Fruit fly (Drosophila melanogaster) whole organism, embryonic: ENCODE results near the gene Mtp.

ENCODE experiments used
- Ada2b ChIP-seq: fragments of 200-800 bp; sonication (Bioruptor generic); IDR thresholded peaks from 2 replicates; pipeline ENCODE4 v1.3.6; 2022; ENCODE audit warnings: missing biosample characterization, missing genetic modification characterization
- Bdp1 ChIP-seq: fragments of 200-800 bp; sonication (Bioruptor generic); optimal IDR thresholded peaks from 3 replicates; lab custom pipeline; 2016; ENCODE audit warnings: missing biosample characterization, missing genetic modification characterization
- BtbVII ChIP-seq: fragments of 200-800 bp; sonication (Bioruptor generic); optimal IDR thresholded peaks from 3 replicates; lab custom pipeline; 2017; ENCODE audit warnings: missing biosample characterization, mild to moderate bottlenecking, missing genetic modification characterization
- C15 ChIP-seq: fragments of 200-800 bp; sonication (Bioruptor generic); IDR thresholded peaks from 3 replicates; pipeline ENCODE4 v1.3.6; 2022; ENCODE audit warnings: missing biosample characterization, missing genetic modification characterization
- CG10209 ChIP-seq: fragments of 200-800 bp; sonication (Bioruptor generic); optimal IDR thresholded peaks from 3 replicates; lab custom pipeline; 2017; ENCODE audit warnings: missing biosample characterization, mild to moderate bottlenecking, missing genetic modification characterization, missing genetic modification reagents
- CG13287 ChIP-seq: fragments of 200-800 bp; sonication (Bioruptor generic); IDR thresholded peaks from 2 replicates; pipeline ENCODE4 v1.3.6; 2022; ENCODE audit warnings: missing biosample characterization, missing genetic modification characterization; ENCODE audit not compliant: partially characterized antibody
- CG15269 ChIP-seq: fragments of 200-800 bp; sonication (Bioruptor generic); optimal IDR thresholded peaks from 2 replicates; lab custom pipeline; 2018; ENCODE audit warnings: missing biosample characterization, mild to moderate bottlenecking, missing genetic modification characterization, moderate library complexity
- CG1603 ChIP-seq: fragments of 200-800 bp; sonication (Bioruptor generic); optimal IDR thresholded peaks from 2 replicates; lab custom pipeline; 2019; ENCODE audit warnings: missing biosample characterization, mild to moderate bottlenecking, missing genetic modification characterization, moderate library complexity
- CG16863 ChIP-seq: fragments of 200-800 bp; sonication (Bioruptor generic); optimal IDR thresholded peaks from 3 replicates; lab custom pipeline; 2016; ENCODE audit warnings: missing biosample characterization, missing genetic modification characterization
- CG2712 ChIP-seq: fragments of 200-800 bp; optimal IDR thresholded peaks from 3 replicates; lab custom pipeline; 2019; ENCODE audit warnings: missing biosample characterization, mild to moderate bottlenecking, missing genetic modification characterization, moderate library complexity
- CG30020 ChIP-seq: fragments of 200-800 bp; optimal IDR thresholded peaks from 2 replicates; lab custom pipeline; 2019; ENCODE audit warnings: missing biosample characterization, mild to moderate bottlenecking, missing genetic modification characterization, moderate library complexity
- CG31365 ChIP-seq: fragments of 200-800 bp; sonication (Bioruptor generic); optimal IDR thresholded peaks from 2 replicates; lab custom pipeline; 2018; ENCODE audit warnings: missing biosample characterization, mild to moderate bottlenecking, missing genetic modification characterization
- CG34422 ChIP-seq: fragments of 200-800 bp; sonication (Bioruptor generic); IDR thresholded peaks from 3 replicates; pipeline ENCODE4 v1.3.6; 2022; ENCODE audit warnings: missing biosample characterization, missing genetic modification characterization
- CG6813 ChIP-seq: fragments of 200-800 bp; sonication (Bioruptor generic); optimal IDR thresholded peaks from 2 replicates; lab custom pipeline; 2017; ENCODE audit warnings: missing biosample characterization, missing genetic modification characterization, mild to moderate bottlenecking, moderate library complexity, missing genetic modification reagents
- CG8359 ChIP-seq: fragments of 200-800 bp; sonication (Bioruptor generic); optimal IDR thresholded peaks from 2 replicates; lab custom pipeline; 2017; ENCODE audit warnings: missing biosample characterization, mild to moderate bottlenecking, missing genetic modification characterization, borderline replicate concordance
- CG8765 ChIP-seq: fragments of 200-800 bp; sonication (Bioruptor generic); IDR thresholded peaks from 2 replicates; pipeline ENCODE4 v1.3.6; 2022; ENCODE audit warnings: missing biosample characterization, missing genetic modification characterization
- Eip74EF ChIP-seq, 2 experiments: fragments of 200-800 bp in 1 of 2; fragments of >200 bp in 1 of 2; sonication (Bioruptor generic) in 1 of 2; optimal IDR thresholded peaks; 2 replicates each; lab custom pipeline; 2017 to 2019; ENCODE audit warnings: missing biosample characterization in 2 of 2, missing genetic modification characterization in 2 of 2, mild to moderate bottlenecking in 1 of 2, moderate library complexity in 1 of 2
- Hr78 ChIP-seq, 2 experiments: fragments of 200-800 bp in 1 of 2; fragments of >200 bp in 1 of 2; sonication (Bioruptor generic) in 1 of 2; optimal IDR thresholded peaks; 2 replicates each; lab custom pipeline; 2017 to 2019; ENCODE audit warnings: missing biosample characterization in 2 of 2, missing genetic modification characterization in 2 of 2, mild to moderate bottlenecking in 1 of 2, moderate library complexity in 1 of 2
- Hsf ChIP-seq: fragments of 200-800 bp; sonication (Bioruptor generic); optimal IDR thresholded peaks from 3 replicates; lab custom pipeline; 2016; ENCODE audit warnings: missing biosample characterization, missing genetic modification characterization
- Med ChIP-seq: fragments of 200-800 bp; sonication (Bioruptor generic); peaks from one replicate; lab custom pipeline; 2016; ENCODE audit warnings: missing biosample characterization, missing genetic modification characterization, mild to moderate bottlenecking, inconsistent platforms, moderate library complexity
- Mrtf ChIP-seq: fragments of 200-800 bp; sonication (Bioruptor generic); IDR thresholded peaks from 3 replicates; pipeline ENCODE4 v1.3.6; 2022; ENCODE audit warnings: missing biosample characterization, missing genetic modification characterization
- Poxn ChIP-seq: fragments of 200-800 bp; sonication (Bioruptor generic); IDR thresholded peaks from 2 replicates; pipeline ENCODE4 v1.3.6; 2022; ENCODE audit warnings: missing biosample characterization, missing genetic modification characterization
- amos ChIP-seq: fragments of 200-800 bp; sonication (Bioruptor generic); IDR thresholded peaks from 2 replicates; pipeline ENCODE4 v1.3.6; 2022; ENCODE audit warnings: missing biosample characterization, missing genetic modification characterization; ENCODE audit not compliant: partially characterized antibody
- az2 ChIP-seq: fragments of 200-800 bp; sonication (Bioruptor generic); optimal IDR thresholded peaks from 3 replicates; lab custom pipeline; 2016; ENCODE audit warnings: missing biosample characterization, missing genetic modification characterization
- bcd ChIP-seq: fragments of 200-800 bp; sonication (Bioruptor generic); optimal IDR thresholded peaks from 2 replicates; lab custom pipeline; 2017; ENCODE audit warnings: missing biosample characterization, mild to moderate bottlenecking, missing genetic modification characterization
- caup ChIP-seq: fragments of 200-800 bp; sonication (Bioruptor generic); optimal IDR thresholded peaks from 3 replicates; lab custom pipeline; 2017; ENCODE audit warnings: missing biosample characterization, mild to moderate bottlenecking, missing genetic modification characterization, moderate library complexity; ENCODE audit not compliant: severe bottlenecking
- danr ChIP-seq: fragments of 200-800 bp; sonication (Bioruptor generic); IDR thresholded peaks from 2 replicates; pipeline ENCODE4 v1.3.6; 2022; ENCODE audit warnings: missing biosample characterization, missing genetic modification characterization
- dpn ChIP-seq, 2 experiments: fragments of 200-800 bp; sonication (Bioruptor generic); optimal IDR thresholded peaks; 3 replicates each; lab custom pipeline; 2016; ENCODE audit warnings: missing biosample characterization in 2 of 2, missing genetic modification characterization in 2 of 2
- emc ChIP-seq: fragments of 200-800 bp; sonication (Bioruptor generic); optimal IDR thresholded peaks from 2 replicates; lab custom pipeline; 2016; ENCODE audit warnings: missing biosample characterization, missing genetic modification characterization
- gem ChIP-seq: fragments of 200-800 bp; sonication (Bioruptor generic); optimal IDR thresholded peaks from 2 replicates; lab custom pipeline; 2019; ENCODE audit warnings: missing biosample characterization, mild to moderate bottlenecking, missing genetic modification characterization, moderate library complexity
- gro ChIP-seq: fragments of 200-800 bp; sonication (Bioruptor generic); optimal IDR thresholded peaks from 2 replicates; lab custom pipeline; 2016; ENCODE audit warnings: missing biosample characterization, missing genetic modification characterization
- ham ChIP-seq: fragments of 200-800 bp; sonication (Bioruptor generic); IDR thresholded peaks from 2 replicates; pipeline ENCODE4 v1.3.6; 2022; ENCODE audit warnings: missing biosample characterization, missing genetic modification characterization
- lilli ChIP-seq: fragments of 200-800 bp; sonication (Bioruptor generic); optimal IDR thresholded peaks from 3 replicates; lab custom pipeline; 2016; ENCODE audit warnings: missing biosample characterization, missing genetic modification characterization
- lmd ChIP-seq: fragments of 200-800 bp; sonication (Bioruptor generic); IDR thresholded peaks from 2 replicates; pipeline ENCODE4 v1.3.6; 2022; ENCODE audit warnings: missing biosample characterization, missing genetic modification characterization
- maf-S ChIP-seq: fragments of 200-800 bp; sonication (Bioruptor generic); optimal IDR thresholded peaks from 2 replicates; lab custom pipeline; 2016; ENCODE audit warnings: missing biosample characterization, missing genetic modification characterization
- nom ChIP-seq: fragments of 200-800 bp; sonication (Bioruptor generic); optimal IDR thresholded peaks from 2 replicates; lab custom pipeline; 2017; ENCODE audit warnings: missing biosample characterization, missing genetic modification characterization, mild to moderate bottlenecking, moderate library complexity, missing genetic modification reagents
- odd ChIP-seq: fragments of 200-800 bp; sonication (Bioruptor generic); optimal IDR thresholded peaks from 2 replicates; lab custom pipeline; 2017; ENCODE audit warnings: missing biosample characterization, mild to moderate bottlenecking, missing genetic modification characterization
- pum ChIP-seq: fragments of 200-800 bp; sonication (Bioruptor generic); optimal IDR thresholded peaks from 2 replicates; lab custom pipeline; 2016; ENCODE audit warnings: missing biosample characterization, missing genetic modification characterization
- row ChIP-seq: fragments of 200-800 bp; sonication (Bioruptor generic); IDR thresholded peaks from 3 replicates; pipeline ENCODE4 v1.3.6; 2022; ENCODE audit warnings: missing biosample characterization, missing genetic modification characterization
- salm ChIP-seq: fragments of 200-800 bp; sonication (Bioruptor generic); optimal IDR thresholded peaks from 2 replicates; lab custom pipeline; 2018; ENCODE audit warnings: missing biosample characterization, mild to moderate bottlenecking, missing genetic modification characterization
- seq ChIP-seq: fragments of 200-800 bp; sonication (Bioruptor generic); IDR thresholded peaks from 2 replicates; pipeline ENCODE4 v1.3.6; 2022; ENCODE audit warnings: missing biosample characterization, missing genetic modification characterization
- slou ChIP-seq: fragments of 200-800 bp; sonication (Bioruptor generic); optimal IDR thresholded peaks from 3 replicates; lab custom pipeline; 2016; ENCODE audit warnings: missing biosample characterization, missing genetic modification characterization
- tin ChIP-seq: fragments of 200-800 bp; sonication (Bioruptor generic); optimal IDR thresholded peaks from 3 replicates; lab custom pipeline; 2016; ENCODE audit warnings: missing biosample characterization, missing genetic modification characterization
- trem ChIP-seq: fragments of 200-800 bp; optimal IDR thresholded peaks from 3 replicates; lab custom pipeline; 2019; ENCODE audit warnings: missing biosample characterization, mild to moderate bottlenecking, missing genetic modification characterization, moderate library complexity
- tup ChIP-seq: fragments of 200-800 bp; sonication (Bioruptor generic); optimal IDR thresholded peaks from 2 replicates; lab custom pipeline; 2016; ENCODE audit warnings: missing biosample characterization, mild to moderate bottlenecking, missing genetic modification characterization, moderate library complexity
- vnd ChIP-seq: fragments of 200-800 bp; sonication (Bioruptor generic); IDR thresholded peaks from 3 replicates; pipeline ENCODE4 v1.3.6; 2022; ENCODE audit warnings: missing biosample characterization, missing genetic modification characterization; ENCODE audit not compliant: partially characterized antibody
- zfh2 ChIP-seq: fragments of 200-800 bp; sonication (Bioruptor generic); optimal IDR thresholded peaks from 2 replicates; lab custom pipeline; 2016; ENCODE audit warnings: missing biosample characterization, missing genetic modification characterization

Mtp gene

dm6 chr2L:20922196-20923087 lies at the start of gene Mtp (continued):
- TF ChIP-seq CG1603 (tag; lab: Kevin White, UChicago), result peak; percentile 77
- TF ChIP-seq maf-S (GFP tag; lab: Kevin White, UChicago), result peak; percentile 64
- TF ChIP-seq seq, result peak; percentile 78
- TF ChIP-seq vnd (GFP tag; lab: Robert Waterston, UW), result no peak
- peak in 1 of 2 experiments; percentile 99 for TF ChIP-seq Hr78 (GFP tag; optimal IDR thresholded peaks at IDR 0.05; lab: Kevin White, UChicago)
- TF ChIP-seq Poxn (GFP tag; lab: Robert Waterston, UW), result no peak
- peak; percentile 85 for TF ChIP-seq Hsf (GFP tag; lab: Kevin White, UChicago)
- peak; percentile 74 for TF ChIP-seq CG16863 (GFP tag; lab: Kevin White, UChicago)
- TF ChIP-seq CG8359 (GFP tag; lab: Kevin White, UChicago), result no peak
- TF ChIP-seq pum, result peak; percentile 74
- TF ChIP-seq Eip74EF (GFP tag; optimal IDR thresholded peaks at IDR 0.05; lab: Kevin White, UChicago), result peak in 1 of 2 experiments; percentile 63
- TF ChIP-seq row (GFP tag; lab: Robert Waterston, UW), result peak; percentile 92
- TF ChIP-seq amos (GFP tag; lab: Robert Waterston, UW), result peak; percentile 52; the same call in 1 of the 2 replicates
- TF ChIP-seq CG15269 (tag; lab: Kevin White, UChicago), result peak; percentile 74
- peak; percentile 71 to 81 for TF ChIP-seq dpn (GFP tag; optimal IDR thresholded peaks at IDR 0.05; lab: Kevin White, UChicago)
- TF ChIP-seq CG34422, result peak; percentile 30; the same call in 1 of the 3 replicates
- no peak for TF ChIP-seq CG8765 (GFP tag; lab: Robert Waterston, UW)
- peak; percentile 35; the same call in 1 of the 2 replicates for TF ChIP-seq CG13287 (GFP tag; lab: Robert Waterston, UW)
- TF ChIP-seq trem (tag; lab: Kevin White, UChicago), result peak; percentile 46
- TF ChIP-seq ham (GFP tag; lab: Robert Waterston, UW), result no peak
- peak; percentile 14 for TF ChIP-seq emc
- TF ChIP-seq nom (GFP tag; lab: Kevin White, UChicago), result peak; percentile 34
- peak; percentile 70 for TF ChIP-seq gro
- TF ChIP-seq odd (GFP tag; lab: Kevin White, UChicago), result peak; percentile 80
- peak; percentile 43 for TF ChIP-seq tup (GFP tag; lab: Kevin White, UChicago)
- TF ChIP-seq Mrtf, result no peak; the same call in 2 of the 3 replicates
- peak; percentile 50 for TF ChIP-seq salm
- TF ChIP-seq lilli (GFP tag; lab: Kevin White, UChicago), result peak; percentile 80
- peak; percentile 39 for TF ChIP-seq slou (GFP tag; lab: Kevin White, UChicago)
- peak; percentile 80 for TF ChIP-seq CG10209 (GFP tag; lab: Kevin White, UChicago)
- peak; percentile 37 for TF ChIP-seq BtbVII
- TF ChIP-seq bcd (GFP tag; lab: Kevin White, UChicago), result peak; percentile 76
- TF ChIP-seq Bdp1 (GFP tag; lab: Kevin White, UChicago), result peak; percentile 36
- TF ChIP-seq CG31365 (tag; lab: Kevin White, UChicago), result no peak
- TF ChIP-seq CG30020, result peak; percentile 58
- peak; percentile 64 for TF ChIP-seq caup
- peak; percentile 74 for TF ChIP-seq zfh2 (GFP tag; lab: Kevin White, UChicago)
- TF ChIP-seq C15 (GFP tag; lab: Robert Waterston, UW), result no peak
- peak; percentile 46; the same call in 1 of the 2 replicates for TF ChIP-seq Ada2b (GFP tag; lab: Robert Waterston, UW)
- peak; percentile 79 for TF ChIP-seq lmd (GFP tag; lab: Robert Waterston, UW)
- peak; percentile 44 for TF ChIP-seq CG6813 (GFP tag; lab: Kevin White, UChicago)
- TF ChIP-seq tin, result peak; percentile 70
- peak; percentile 73 for TF ChIP-seq az2
- TF ChIP-seq CG2712, result peak; percentile 77
- peak; percentile 84 for TF ChIP-seq gem (tag; lab: Kevin White, UChicago)
- peak; percentile 96 for TF ChIP-seq Med (GFP tag; lab: Kevin White, UChicago)
- peak; percentile 59; the same call in 1 of the 2 replicates for TF ChIP-seq danr (GFP tag; lab: Robert Waterston, UW)
